Worm (Caenorhabditis elegans): ENCODE measurements around the gene amt-2.

DNA sequence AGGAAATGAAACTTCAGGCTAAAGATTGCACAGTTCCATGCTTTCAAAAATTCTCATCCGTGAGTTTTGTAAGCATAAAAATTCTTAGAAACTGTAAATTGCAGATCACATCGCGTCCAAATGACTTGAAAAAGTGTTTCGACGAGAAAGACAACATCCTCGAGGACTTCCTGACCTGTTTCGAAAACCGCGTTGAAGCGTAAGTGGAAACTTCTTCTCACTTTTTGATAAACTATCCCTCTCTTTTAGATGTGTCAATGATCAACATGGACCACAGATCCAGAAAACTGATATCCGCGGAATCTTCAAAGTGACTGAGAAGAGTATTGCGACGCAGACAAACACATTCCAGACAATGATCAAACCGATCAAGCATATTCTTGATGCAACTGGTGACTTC, 38.7 kb downstream of the amt-2 start:
- TF ChIP-seq ceh-82 (tag; optimal IDR thresholded peaks at IDR 0.05) (no peak), mdl-1 (tag; optimal IDR thresholded peaks at IDR 0.05) (no peak), fkh-10 (GFP tag; optimal IDR thresholded peaks at IDR 0.05) (no peak)

Data from whole organism, L1 larva.